Fruit fly (Drosophila melanogaster): ENCODE results near the gene CG10650.
A peak's percentile ranks its signal among the peaks of the same experiment; 100 is the strongest.

The CG10650 gene

DNA sequence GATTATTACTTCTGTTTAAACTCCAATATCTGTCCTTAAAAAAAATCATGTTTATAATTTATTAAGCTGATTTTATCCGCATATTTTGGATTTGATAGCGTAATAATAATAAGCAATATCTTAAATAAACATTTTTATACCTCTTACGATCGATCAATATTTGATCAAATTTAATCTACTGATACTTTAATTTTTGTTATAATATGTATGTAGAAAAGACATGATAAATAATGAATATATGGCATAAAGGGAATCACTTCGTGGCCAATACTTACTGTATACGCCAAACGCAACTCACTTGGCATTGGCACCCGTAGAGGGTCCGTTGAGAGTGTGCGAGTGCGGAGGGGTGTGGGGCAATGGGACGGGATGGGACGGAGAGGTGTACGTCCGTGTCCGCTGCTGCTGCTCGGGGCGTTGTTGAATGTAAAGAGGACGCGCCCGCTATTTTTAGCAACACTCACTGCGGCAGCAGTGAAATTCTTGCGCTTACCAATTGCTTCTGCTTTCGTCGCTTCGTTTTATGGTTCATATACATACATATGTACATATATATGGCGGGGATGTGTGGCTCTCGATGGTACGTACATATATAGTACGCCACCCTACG is 40.5 kb upstream of the CG10650 start (continued):
- TF ChIP-seq dmrt11E (tag; optimal IDR thresholded peaks at IDR 0.05) = no peak
- no peak for TF ChIP-seq unpg (GFP tag; optimal IDR thresholded peaks at IDR 0.05)
- no peak for TF ChIP-seq zfh1 (GFP tag; IDR thresholded peaks at IDR 0.05)
- 0 out of 3 replicates have a peak, but pooled peaks have one; percentile 21 for TF ChIP-seq CG6175 (GFP tag; IDR thresholded peaks at IDR 0.05)
- TF ChIP-seq Hr39 (optimal IDR thresholded peaks at IDR 0.05) = no peak
- TF ChIP-seq CG2202 (tag; optimal IDR thresholded peaks at IDR 0.05) = no peak
- no peak for TF ChIP-seq dm (GFP tag; optimal IDR thresholded peaks at IDR 0.05)
- no peak for TF ChIP-seq pum (GFP tag; optimal IDR thresholded peaks at IDR 0.05)
- no peak for TF ChIP-seq CG7745 (tag; optimal IDR thresholded peaks at IDR 0.05)
- TF ChIP-seq CG6254 (GFP tag; optimal IDR thresholded peaks at IDR 0.05) = no peak
- TF ChIP-seq Usf (GFP tag; optimal IDR thresholded peaks at IDR 0.05) = no peak
- no peak for TF ChIP-seq CG6854 (GFP tag; optimal IDR thresholded peaks at IDR 0.05)
- no peak for TF ChIP-seq CG17912 (GFP tag; optimal IDR thresholded peaks at IDR 0.05)
- TF ChIP-seq stc (GFP tag; IDR thresholded peaks at IDR 0.05) = no peak
- TF ChIP-seq Six4 (GFP tag; optimal IDR thresholded peaks at IDR 0.05) = no peak
- no peak for TF ChIP-seq unc-4 (GFP tag; IDR thresholded peaks at IDR 0.05; ENCODE audit: partially characterized antibody)
- TF ChIP-seq ssp (GFP tag; IDR thresholded peaks at IDR 0.05) = no peak
- TF ChIP-seq CG17802 (tag; optimal IDR thresholded peaks at IDR 0.05) = no peak
- no peak for TF ChIP-seq trem (tag; optimal IDR thresholded peaks at IDR 0.05)
- TF ChIP-seq D19A (tag; optimal IDR thresholded peaks at IDR 0.05) = no peak
- no peak for TF ChIP-seq Opbp (GFP tag; IDR thresholded peaks at IDR 0.05; ENCODE audit: partially characterized antibody)
- no peak for TF ChIP-seq CG8478 (optimal IDR thresholded peaks at IDR 0.05)
- no peak for TF ChIP-seq CG6765 (GFP tag; optimal IDR thresholded peaks at IDR 0.05)
- no peak for TF ChIP-seq z (GFP tag; IDR thresholded peaks at IDR 0.05)
- TF ChIP-seq CG4617 (GFP tag; optimal IDR thresholded peaks at IDR 0.05; ENCODE audit: borderline replicate concordance) = no peak
- no peak for TF ChIP-seq Blimp-1 (GFP tag; optimal IDR thresholded peaks at IDR 0.05)
- no peak for TF ChIP-seq mirr (GFP tag; optimal IDR thresholded peaks at IDR 0.05)
- TF ChIP-seq ap (GFP tag; IDR thresholded peaks at IDR 0.05) = no peak
- peak; percentile 11 for TF ChIP-seq CG13424 (tag; optimal IDR thresholded peaks at IDR 0.05)
- no peak for TF ChIP-seq Dp (GFP tag; optimal IDR thresholded peaks at IDR 0.05)
- no peak for TF ChIP-seq CG31441 (GFP tag; IDR thresholded peaks at IDR 0.05)
- no peak for TF ChIP-seq CG10147 (GFP tag; optimal IDR thresholded peaks at IDR 0.05)
- TF ChIP-seq tna (GFP tag; IDR thresholded peaks at IDR 0.05; ENCODE audit: partially characterized antibody) = 0 out of 2 replicates have a peak, but pooled peaks have one; percentile 15
- TF ChIP-seq wdn (GFP tag; IDR thresholded peaks at IDR 0.05) = no peak
- TF ChIP-seq grau (tag; optimal IDR thresholded peaks at IDR 0.05) = peak; percentile 79
- no peak for TF ChIP-seq CG15269 (tag; optimal IDR thresholded peaks at IDR 0.05)
- no peak for TF ChIP-seq Antp (GFP tag; optimal IDR thresholded peaks at IDR 0.05)
- no peak for TF ChIP-seq B-H1 (GFP tag; IDR thresholded peaks at IDR 0.05)
- TF ChIP-seq ATbp (GFP tag; optimal IDR thresholded peaks at IDR 0.05) = no peak
- TF ChIP-seq Oaz (GFP tag; IDR thresholded peaks at IDR 0.05) = no peak
- peak; percentile 58 for TF ChIP-seq CG2678 (tag; optimal IDR thresholded peaks at IDR 0.05)
- no peak for TF ChIP-seq run (tag; optimal IDR thresholded peaks at IDR 0.05)
- TF ChIP-seq GATAe (GFP tag; conservative IDR thresholded peaks at IDR 0.05) = no peak
- no peak for TF ChIP-seq CG1792 (GFP tag; optimal IDR thresholded peaks at IDR 0.05)
- no peak for TF ChIP-seq CG14710 (tag; optimal IDR thresholded peaks at IDR 0.05)
- peak; percentile 11 for TF ChIP-seq CG18619 (GFP tag; optimal IDR thresholded peaks at IDR 0.05)
- no peak for TF ChIP-seq CHES-1-like (GFP tag; optimal IDR thresholded peaks at IDR 0.05)
- TF ChIP-seq dimm (GFP tag; IDR thresholded peaks at IDR 0.05) = no peak
- no peak for TF ChIP-seq Dfd (GFP tag; optimal IDR thresholded peaks at IDR 0.05)
- no peak for TF ChIP-seq ato (GFP tag; IDR thresholded peaks at IDR 0.05; ENCODE audit: partially characterized antibody)
- TF ChIP-seq Meics (GFP tag; optimal IDR thresholded peaks at IDR 0.05) = peak; percentile 41

Measured in whole organism, embryonic.